Worm (Caenorhabditis elegans) whole organism, L2 larva: ENCODE data around the gene ocr-3.

Source experiments
- C34F6.9 ChIP-seq: fragments of 150-350 bp; optimal IDR thresholded peaks from 2 replicates; lab custom pipeline; 2014; ENCODE audit warnings: missing biosample characterization, missing genetic modification characterization
- F13H6.1 ChIP-seq: sonication (generic microtip); optimal IDR thresholded peaks from 2 replicates; lab custom pipeline; 2016; ENCODE audit warnings: missing genetic modification characterization, missing compliant biosample characterization
- R02D3.7 ChIP-seq: fragments of 150-350 bp; optimal IDR thresholded peaks from 2 replicates; lab custom pipeline; 2014; ENCODE audit warnings: missing biosample characterization, missing genetic modification characterization
- Y55F3AM.14 ChIP-seq: fragments of 200-800 bp; sonication (Bioruptor generic); optimal IDR thresholded peaks from 2 replicates; lab custom pipeline; 2018; ENCODE audit warnings: mild to moderate bottlenecking, missing genetic modification characterization, missing compliant biosample characterization
- ZK546.5 ChIP-seq: sonication (generic microtip); optimal IDR thresholded peaks from 2 replicates; lab custom pipeline; 2017; ENCODE audit warnings: missing biosample characterization, missing genetic modification characterization
- alr-1 ChIP-seq: fragments of 150-350 bp; optimal IDR thresholded peaks from 2 replicates; lab custom pipeline; 2014; ENCODE audit warnings: missing biosample characterization, missing genetic modification characterization
- aly-2 ChIP-seq: fragments of 150-350 bp; optimal IDR thresholded peaks from 2 replicates; lab custom pipeline; 2014; ENCODE audit warnings: missing biosample characterization, missing genetic modification characterization
- ama-1 ChIP-seq: fragments of 150-350 bp; optimal IDR thresholded peaks from 2 replicates; lab custom pipeline; 2018; ENCODE audit warnings: inconsistent platforms
- blmp-1 ChIP-seq: sonication (generic microtip); optimal IDR thresholded peaks from 2 replicates; lab custom pipeline; 2017; ENCODE audit warnings: missing genetic modification characterization, mild to moderate bottlenecking, missing compliant biosample characterization, antibody characterized with exemption, moderate library complexity; ENCODE audit not compliant: insufficient read depth
- ceh-16 ChIP-seq: fragments of 150-350 bp; optimal IDR thresholded peaks from 2 replicates; lab custom pipeline; 2014; ENCODE audit warnings: missing biosample characterization, missing genetic modification characterization
- ceh-82 ChIP-seq: fragments of 150-350 bp; optimal IDR thresholded peaks from 2 replicates; lab custom pipeline; 2014; ENCODE audit warnings: missing biosample characterization, missing genetic modification characterization
- crh-2 ChIP-seq: sonication (generic microtip); optimal IDR thresholded peaks from 2 replicates; lab custom pipeline; 2017; ENCODE audit warnings: missing biosample characterization, missing genetic modification characterization
- dmd-4 ChIP-seq: sonication (generic microtip); optimal IDR thresholded peaks from 2 replicates; lab custom pipeline; 2017; ENCODE audit warnings: missing biosample characterization, missing genetic modification characterization
- egl-27 ChIP-seq: sonication (generic microtip); optimal IDR thresholded peaks from 3 replicates; lab custom pipeline; 2017; ENCODE audit warnings: missing biosample characterization, missing genetic modification reagents, missing genetic modification characterization
- elt-1 ChIP-seq: fragments of 150-350 bp; optimal IDR thresholded peaks from 2 replicates; lab custom pipeline; 2014; ENCODE audit warnings: missing biosample characterization, missing genetic modification characterization
- elt-3 ChIP-seq: sonication (generic microtip); optimal IDR thresholded peaks from 2 replicates; lab custom pipeline; 2017; ENCODE audit warnings: missing biosample characterization, missing genetic modification characterization
- fos-1 ChIP-seq: fragments of 150-350 bp; optimal IDR thresholded peaks from 2 replicates; lab custom pipeline; 2014; ENCODE audit warnings: missing biosample characterization, missing genetic modification characterization
- gmeb-1 ChIP-seq: fragments of 150-350 bp; optimal IDR thresholded peaks from 2 replicates; lab custom pipeline; 2014; ENCODE audit warnings: missing biosample characterization, missing genetic modification characterization
- lin-11 ChIP-seq: fragments of 150-350 bp; sonication (generic microtip); optimal IDR thresholded peaks from 2 replicates; lab custom pipeline; 2014; ENCODE audit warnings: missing biosample characterization, missing genetic modification characterization, inconsistent platforms, mixed read lengths
- lin-13 ChIP-seq: fragments of 150-350 bp; optimal IDR thresholded peaks from 2 replicates; lab custom pipeline; 2014; ENCODE audit warnings: missing biosample characterization, missing genetic modification reagents, missing genetic modification characterization
- lin-39 ChIP-seq: fragments of 150-350 bp; optimal IDR thresholded peaks from 2 replicates; lab custom pipeline; 2014; ENCODE audit warnings: missing biosample characterization, missing genetic modification reagents, missing genetic modification characterization
- lsy-2 ChIP-seq, 2 experiments: fragments of 150-350 bp in 1 of 2; sonication (generic microtip) in 1 of 2; optimal IDR thresholded peaks; 2 replicates each; lab custom pipeline; 2014 to 2017; ENCODE audit warnings: missing biosample characterization in 2 of 2, missing genetic modification characterization in 2 of 2
- mab-5 ChIP-seq: fragments of 150-350 bp; optimal IDR thresholded peaks from 2 replicates; lab custom pipeline; 2014; ENCODE audit warnings: missing biosample characterization, missing genetic modification characterization
- mbf-1 ChIP-seq: sonication (generic microtip); optimal IDR thresholded peaks from 2 replicates; lab custom pipeline; 2017; ENCODE audit warnings: missing biosample characterization, missing genetic modification characterization
- mdl-1 ChIP-seq, 2 experiments: fragments of 150-350 bp in 1 of 2; sonication (generic microtip) in 1 of 2; optimal IDR thresholded peaks; 2 replicates each; lab custom pipeline; 2017; ENCODE audit warnings: missing biosample characterization in 2 of 2, missing genetic modification characterization in 2 of 2
- nhr-10 ChIP-seq: sonication (generic microtip); optimal IDR thresholded peaks from 2 replicates; lab custom pipeline; 2017; ENCODE audit warnings: missing biosample characterization, missing genetic modification characterization
- nhr-11 ChIP-seq: fragments of 150-350 bp; optimal IDR thresholded peaks from 2 replicates; lab custom pipeline; 2014; ENCODE audit warnings: missing biosample characterization, missing genetic modification characterization
- nhr-12 ChIP-seq: fragments of 150-350 bp; optimal IDR thresholded peaks from 2 replicates; lab custom pipeline; 2014; ENCODE audit warnings: missing biosample characterization, missing genetic modification characterization
- nhr-129 ChIP-seq: fragments of 150-350 bp; optimal IDR thresholded peaks from 2 replicates; lab custom pipeline; 2014; ENCODE audit warnings: missing biosample characterization, missing genetic modification characterization
- nhr-21 ChIP-seq: fragments of 150-350 bp; optimal IDR thresholded peaks from 2 replicates; lab custom pipeline; 2014; ENCODE audit warnings: missing biosample characterization, missing genetic modification characterization
- nhr-23 ChIP-seq: fragments of 150-350 bp; optimal IDR thresholded peaks from 2 replicates; lab custom pipeline; 2014; ENCODE audit warnings: missing biosample characterization, missing genetic modification reagents, missing genetic modification characterization
- nhr-237 ChIP-seq: fragments of 150-350 bp; optimal IDR thresholded peaks from 2 replicates; lab custom pipeline; 2014; ENCODE audit warnings: missing biosample characterization, missing genetic modification characterization
- nhr-25 ChIP-seq: fragments of 150-350 bp; sonication (generic microtip); optimal IDR thresholded peaks from 3 replicates; lab custom pipeline; 2014; ENCODE audit warnings: missing biosample characterization, missing genetic modification characterization
- nhr-6 ChIP-seq: fragments of 150-350 bp; optimal IDR thresholded peaks from 2 replicates; lab custom pipeline; 2014; ENCODE audit warnings: missing biosample characterization, missing genetic modification characterization
- nhr-77 ChIP-seq: fragments of 150-350 bp; optimal IDR thresholded peaks from 2 replicates; lab custom pipeline; 2014; ENCODE audit warnings: missing biosample characterization, missing genetic modification characterization
- peb-1 ChIP-seq: fragments of 150-350 bp; optimal IDR thresholded peaks from 2 replicates; lab custom pipeline; 2014; ENCODE audit warnings: missing biosample characterization, missing genetic modification characterization
- sem-4 ChIP-seq: fragments of 150-350 bp; optimal IDR thresholded peaks from 2 replicates; lab custom pipeline; 2014; ENCODE audit warnings: missing biosample characterization, missing genetic modification reagents, missing genetic modification characterization
- skn-1 ChIP-seq: sonication (generic microtip); optimal IDR thresholded peaks from 2 replicates; lab custom pipeline; 2017; ENCODE audit warnings: missing biosample characterization, missing genetic modification characterization
- sma-3 ChIP-seq: sonication (generic microtip); optimal IDR thresholded peaks from 2 replicates; lab custom pipeline; 2016; ENCODE audit warnings: missing genetic modification reagents, missing genetic modification characterization, missing compliant biosample characterization
- sma-9 ChIP-seq, 2 experiments: fragments of 150-350 bp in 1 of 2; sonication (generic microtip) in 1 of 2; optimal IDR thresholded peaks; 2 replicates each; lab custom pipeline; 2014 to 2016; ENCODE audit warnings: missing genetic modification characterization in 2 of 2, mild to moderate bottlenecking in 1 of 2, missing biosample characterization in 1 of 2, missing compliant biosample characterization in 1 of 2, missing genetic modification reagents in 1 of 2, moderate library complexity in 1 of 2
- snpc-4 ChIP-seq: fragments of 150-350 bp; optimal IDR thresholded peaks from 2 replicates; lab custom pipeline; 2014; ENCODE audit warnings: missing biosample characterization, missing genetic modification characterization
- unc-39 ChIP-seq: fragments of 150-350 bp; optimal IDR thresholded peaks from 2 replicates; lab custom pipeline; 2014; ENCODE audit warnings: missing biosample characterization, missing genetic modification characterization
- unc-55 ChIP-seq: fragments of 150-350 bp; sonication (generic microtip); optimal IDR thresholded peaks from 3 replicates; lab custom pipeline; 2014; ENCODE audit warnings: missing biosample characterization, missing genetic modification reagents, missing genetic modification characterization
- unc-62 ChIP-seq: fragments of 150-350 bp; optimal IDR thresholded peaks from 2 replicates; lab custom pipeline; 2014; ENCODE audit warnings: missing biosample characterization, missing genetic modification reagents, missing genetic modification characterization
- zag-1 ChIP-seq: fragments of 150-350 bp; optimal IDR thresholded peaks from 2 replicates; lab custom pipeline; 2014; ENCODE audit warnings: missing biosample characterization, missing genetic modification characterization
- ztf-1 ChIP-seq: fragments of 200-800 bp; sonication (Bioruptor generic); conservative IDR thresholded peaks from 2 replicates; pipeline ENCODE4 v1.3.6; 2022; ENCODE audit warnings: missing genetic modification characterization, missing compliant biosample characterization
- ztf-11 ChIP-seq: sonication (generic microtip); optimal IDR thresholded peaks from 2 replicates; lab custom pipeline; 2017; ENCODE audit warnings: missing biosample characterization, missing genetic modification characterization
- ztf-4 ChIP-seq: fragments of 150-350 bp; optimal IDR thresholded peaks from 2 replicates; lab custom pipeline; 2014; ENCODE audit warnings: missing biosample characterization, missing genetic modification characterization

ocr-3 gene

ce11 chrX:15200146-15200545, 31.6 kb downstream of the ocr-3 start:
- TF ChIP-seq lin-11 (tag; lab: Kevin White, UChicago), result no peak
- TF ChIP-seq nhr-11 (tag; lab: Kevin White, UChicago), result no peak
- no peak for TF ChIP-seq ztf-11
- TF ChIP-seq C34F6.9 (tag; lab: Kevin White, UChicago), result no peak
- no peak for TF ChIP-seq blmp-1 (tag; lab: Kevin White, UChicago)
- no peak for TF ChIP-seq mbf-1 (tag; lab: Kevin White, UChicago)
- TF ChIP-seq ztf-4 (tag; lab: Kevin White, UChicago), result no peak
- TF ChIP-seq elt-1, result no peak
- no peak for TF ChIP-seq alr-1 (tag; lab: Kevin White, UChicago)
- no peak for TF ChIP-seq nhr-10 (tag; lab: Kevin White, UChicago)
- TF ChIP-seq nhr-6 (tag; lab: Kevin White, UChicago), result no peak
- no peak for TF ChIP-seq nhr-77 (tag; lab: Kevin White, UChicago)
- no peak for TF ChIP-seq peb-1 (tag; lab: Kevin White, UChicago)
- no peak for TF ChIP-seq gmeb-1 (tag; lab: Kevin White, UChicago)

ce11 chrX:15200720-15201119, 32.2 kb downstream of the ocr-3 start:
- TF ChIP-seq peb-1 (tag; lab: Kevin White, UChicago) (no peak), nhr-10 (tag; lab: Kevin White, UChicago) (no peak), elt-1 (no peak), alr-1 (tag; lab: Kevin White, UChicago) (no peak), F13H6.1 (tag; lab: Kevin White, UChicago) (peak; percentile 39), crh-2 (peak; percentile 17), mdl-1 (tag; optimal IDR thresholded peaks at IDR 0.05; lab: Kevin White, UChicago) (no peak), aly-2 (tag; lab: Kevin White, UChicago) (no peak), nhr-12 (tag; lab: Kevin White, UChicago) (no peak), unc-39 (tag; lab: Kevin White, UChicago) (no peak), sem-4 (tag; lab: Kevin White, UChicago) (peak; percentile 26), skn-1 (tag; lab: Kevin White, UChicago) (no peak), ceh-82 (tag; lab: Kevin White, UChicago) (no peak), nhr-129 (tag; lab: Kevin White, UChicago) (peak; percentile 51), nhr-25 (tag; lab: Kevin White, UChicago) (no peak), snpc-4 (tag; lab: Kevin White, UChicago) (no peak), ztf-11 (no peak), nhr-11 (tag; lab: Kevin White, UChicago) (no peak), dmd-4 (no peak), gmeb-1 (tag; lab: Kevin White, UChicago) (peak; percentile 59), ZK546.5 (tag; lab: Kevin White, UChicago) (no peak), lsy-2 (tag; optimal IDR thresholded peaks at IDR 0.05; lab: Kevin White, UChicago) (peak in 1 of 2 experiments; percentile 61), C34F6.9 (tag; lab: Kevin White, UChicago) (no peak), ztf-1 (GFP tag; lab: Robert Waterston, UW) (no peak), unc-55 (GFP tag; lab: Kevin White, UChicago) (peak; percentile 65), mbf-1 (tag; lab: Kevin White, UChicago) (no peak), lin-13 (GFP tag; lab: Kevin White, UChicago) (peak; percentile 25), nhr-21 (peak; percentile 66), ama-1 (lab: Kevin White, UChicago) (no peak), nhr-23 (no peak), R02D3.7 (no peak), mab-5 (no peak), ztf-4 (tag; lab: Kevin White, UChicago) (no peak), lin-11 (tag; lab: Kevin White, UChicago) (peak; percentile 32), zag-1 (tag; lab: Kevin White, UChicago) (no peak), lin-39 (no peak), Y55F3AM.14 (GFP tag; lab: Kevin White, UChicago) (peak; percentile 48), blmp-1 (tag; lab: Kevin White, UChicago) (no peak), elt-3 (tag; lab: Kevin White, UChicago) (no peak), sma-9 (GFP tag; optimal IDR thresholded peaks at IDR 0.05; lab: Kevin White, UChicago) (peak; percentile 75), sma-9 (tag; optimal IDR thresholded peaks at IDR 0.05; lab: Kevin White, UChicago) (no peak), unc-62 (GFP tag; lab: Kevin White, UChicago) (no peak), fos-1 (tag; lab: Kevin White, UChicago) (peak; percentile 48), egl-27 (peak; percentile 46), nhr-77 (tag; lab: Kevin White, UChicago) (peak; percentile 15), ceh-16 (tag; lab: Kevin White, UChicago) (no peak), nhr-237 (tag; lab: Kevin White, UChicago) (no peak), sma-3 (GFP tag; lab: Kevin White, UChicago) (peak; percentile 66), nhr-6 (tag; lab: Kevin White, UChicago) (no peak)
